Worm (Caenorhabditis elegans) whole organism, late embryonic: ENCODE data around the gene F09B9.4.

Source experiments
- F13H6.1 ChIP-seq: sonication (generic microtip); optimal IDR thresholded peaks from 2 replicates; lab custom pipeline; 2016; ENCODE audit warnings: missing genetic modification characterization, missing compliant biosample characterization
- K09A11.1 ChIP-seq: sonication (generic microtip); optimal IDR thresholded peaks from 2 replicates; lab custom pipeline; 2017; ENCODE audit warnings: antibody characterized with exemption, mild to moderate bottlenecking, missing genetic modification characterization, missing compliant biosample characterization; ENCODE audit not compliant: insufficient read depth
- ceh-6 ChIP-seq: fragments of 200-800 bp; sonication (Bioruptor generic); optimal IDR thresholded peaks from 2 replicates; lab custom pipeline; 2018; ENCODE audit warnings: mild to moderate bottlenecking, missing genetic modification characterization, missing compliant biosample characterization
- ceh-9 ChIP-seq: sonication (generic microtip); optimal IDR thresholded peaks from 2 replicates; lab custom pipeline; 2016; ENCODE audit warnings: mild to moderate bottlenecking, missing genetic modification characterization, inconsistent platforms, missing compliant biosample characterization
- dve-1 ChIP-seq: sonication (generic microtip); optimal IDR thresholded peaks from 2 replicates; lab custom pipeline; 2017; ENCODE audit warnings: antibody characterized with exemption, mild to moderate bottlenecking, missing genetic modification characterization, missing compliant biosample characterization
- eyg-1 ChIP-seq: sonication (generic microtip); optimal IDR thresholded peaks from 2 replicates; lab custom pipeline; 2016; ENCODE audit warnings: missing genotype, missing genetic modification characterization, missing compliant biosample characterization
- odd-2 ChIP-seq: sonication (generic microtip); optimal IDR thresholded peaks from 2 replicates; lab custom pipeline; 2017; ENCODE audit warnings: antibody characterized with exemption, mild to moderate bottlenecking, missing genetic modification characterization, missing compliant biosample characterization
- pqm-1 ChIP-seq: sonication (generic microtip); optimal IDR thresholded peaks from 2 replicates; lab custom pipeline; 2016; ENCODE audit warnings: missing genetic modification characterization, missing compliant biosample characterization
- sox-4 ChIP-seq: sonication (generic microtip); optimal IDR thresholded peaks from 2 replicates; lab custom pipeline; 2017; ENCODE audit warnings: mild to moderate bottlenecking, missing genetic modification characterization, inconsistent platforms, missing compliant biosample characterization
- tbx-7 ChIP-seq: sonication (generic microtip); optimal IDR thresholded peaks from 2 replicates; lab custom pipeline; 2016; ENCODE audit warnings: missing genotype, missing genetic modification characterization, missing compliant biosample characterization
- ttx-3 ChIP-seq: sonication (generic microtip); optimal IDR thresholded peaks from 2 replicates; lab custom pipeline; 2016; ENCODE audit warnings: missing genetic modification reagents, missing genetic modification characterization, missing compliant biosample characterization
- unc-3 ChIP-seq, 2 experiments: fragments of 200-800 bp in 1 of 2; sonication (Bioruptor generic) in 1 of 2; sonication (generic microtip) in 1 of 2; conservative IDR thresholded peaks in 1 of 2; optimal IDR thresholded peaks in 1 of 2; 2 replicates each; pipeline versions ENCODE4 v1.3.6 to Lab custom; 2016 to 2022; ENCODE audit warnings: missing compliant biosample characterization in 2 of 2, missing genetic modification characterization in 2 of 2, missing genetic modification reagents in 1 of 2

ce11 chrX:10113677-10114076 lies 46.8 kb upstream of the F09B9.4 start:
- no peak for TF ChIP-seq tbx-7 (tag; lab: Kevin White, UChicago)
- no peak for TF ChIP-seq ceh-9 (tag; lab: Kevin White, UChicago)
- no peak for TF ChIP-seq sox-4 (tag; lab: Kevin White, UChicago)
- TF ChIP-seq eyg-1: no peak
- TF ChIP-seq unc-3 (GFP tag; conservative IDR thresholded peaks at IDR 0.05; lab: Robert Waterston, UW): no peak
- no peak for TF ChIP-seq unc-3 (tag; optimal IDR thresholded peaks at IDR 0.05; lab: Kevin White, UChicago)
- no peak for TF ChIP-seq F13H6.1 (tag; lab: Kevin White, UChicago)
- no peak for TF ChIP-seq odd-2 (tag; lab: Kevin White, UChicago)
- TF ChIP-seq K09A11.1: no peak
- TF ChIP-seq dve-1: no peak
- no peak for TF ChIP-seq ttx-3 (tag; lab: Kevin White, UChicago)
- no peak for TF ChIP-seq ceh-6 (GFP tag; lab: Kevin White, UChicago)
- no peak for TF ChIP-seq pqm-1
